Worm (Caenorhabditis elegans): ENCODE results near the gene grd-13.

DNA sequence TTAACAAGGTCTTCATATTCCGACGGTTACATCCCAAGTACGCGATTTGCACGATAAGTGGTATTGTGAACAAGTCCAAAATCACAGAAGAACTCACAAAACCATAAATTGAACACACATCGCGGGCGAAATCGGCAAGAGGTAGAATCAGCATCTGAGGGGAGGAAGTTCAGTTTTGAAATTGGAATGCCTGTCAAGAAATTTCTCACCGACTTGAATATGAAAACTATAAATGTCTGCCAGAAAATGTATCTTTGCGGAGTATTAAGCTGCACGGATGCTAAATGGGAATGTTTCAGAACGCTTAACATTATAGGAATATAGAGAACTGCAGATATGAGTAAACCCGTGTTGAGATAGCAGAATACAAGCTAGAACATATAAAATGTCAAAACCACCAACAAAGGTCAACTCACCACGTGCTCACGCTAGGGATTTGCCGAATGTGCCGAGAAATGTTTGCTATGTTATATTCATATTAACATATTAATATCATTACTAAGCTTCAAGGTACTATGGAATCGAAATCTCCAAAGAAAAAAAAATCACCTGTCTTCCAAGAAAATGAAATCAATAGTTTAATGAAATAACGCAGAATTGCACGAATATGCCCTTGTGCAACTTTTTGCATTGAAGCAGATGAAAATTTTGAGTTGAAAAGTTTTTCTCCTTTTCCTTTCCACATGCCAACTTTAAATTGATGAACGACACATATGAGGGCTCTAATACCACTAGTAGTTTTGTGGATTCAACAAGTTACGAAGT lies 44.3 kb downstream of the grd-13 start, which contains the start of gene srz-82:
- TF ChIP-seq zag-1 (tag; optimal IDR thresholded peaks at IDR 0.05) (no peak), ztf-11 (tag; optimal IDR thresholded peaks at IDR 0.05) (no peak), nhr-6 (tag; optimal IDR thresholded peaks at IDR 0.05) (no peak), ama-1 (optimal IDR thresholded peaks at IDR 0.05) (no peak), unc-39 (tag; optimal IDR thresholded peaks at IDR 0.05) (no peak), lin-39 (tag; optimal IDR thresholded peaks at IDR 0.05) (no peak), nhr-11 (tag; optimal IDR thresholded peaks at IDR 0.05) (no peak), sma-9 (GFP tag; optimal IDR thresholded peaks at IDR 0.05) (no peak), sma-9 (tag; optimal IDR thresholded peaks at IDR 0.05) (no peak), fos-1 (tag; optimal IDR thresholded peaks at IDR 0.05) (no peak), peb-1 (tag; optimal IDR thresholded peaks at IDR 0.05) (no peak), lsy-2 (tag; optimal IDR thresholded peaks at IDR 0.05) (no peak), skn-1 (tag; optimal IDR thresholded peaks at IDR 0.05) (no peak)
